Worm (Caenorhabditis elegans) whole organism, L3 larva: ENCODE measurements around the gene aka-1.

Experiments
- R02D3.7 ChIP-seq: fragments of 150-350 bp; optimal IDR thresholded peaks from 2 replicates; lab custom pipeline; 2014; ENCODE audit warnings: missing biosample characterization, missing genetic modification characterization
- aly-2 ChIP-seq: fragments of 150-350 bp; optimal IDR thresholded peaks from 2 replicates; lab custom pipeline; 2014; ENCODE audit warnings: missing biosample characterization, missing genetic modification characterization
- ama-1 ChIP-seq: fragments of 150-350 bp; optimal IDR thresholded peaks from 2 replicates; lab custom pipeline; 2018
- ceh-16 ChIP-seq: sonication (generic microtip); optimal IDR thresholded peaks from 2 replicates; lab custom pipeline; 2017; ENCODE audit warnings: missing biosample characterization, missing genetic modification characterization
- ceh-28 ChIP-seq: fragments of 150-350 bp; optimal IDR thresholded peaks from 2 replicates; lab custom pipeline; 2014; ENCODE audit warnings: missing biosample characterization, missing genetic modification reagents, missing genetic modification characterization
- ceh-82 ChIP-seq: fragments of 150-350 bp; optimal IDR thresholded peaks from 2 replicates; lab custom pipeline; 2014; ENCODE audit warnings: missing biosample characterization, missing genetic modification characterization
- ceh-9 ChIP-seq: sonication (generic microtip); optimal IDR thresholded peaks from 2 replicates; lab custom pipeline; 2018; ENCODE audit warnings: missing biosample characterization, missing genetic modification characterization
- egl-5 ChIP-seq: fragments of 150-350 bp; optimal IDR thresholded peaks from 2 replicates; lab custom pipeline; 2017; ENCODE audit warnings: missing biosample characterization, missing genetic modification reagents, missing genetic modification characterization, inconsistent platforms
- elt-2 ChIP-seq: sonication (generic microtip); optimal IDR thresholded peaks from 2 replicates; lab custom pipeline; 2016; ENCODE audit warnings: missing genetic modification reagents, mild to moderate bottlenecking, missing genetic modification characterization, missing compliant biosample characterization
- fkh-10 ChIP-seq: sonication (generic microtip); optimal IDR thresholded peaks from 2 replicates; lab custom pipeline; 2017; ENCODE audit warnings: missing biosample characterization, missing genetic modification reagents, missing genetic modification characterization
- fkh-2 ChIP-seq: fragments of 150-350 bp; optimal IDR thresholded peaks from 2 replicates; lab custom pipeline; 2014; ENCODE audit warnings: missing biosample characterization, missing genetic modification reagents, missing genetic modification characterization
- fos-1 ChIP-seq: fragments of 150-350 bp; optimal IDR thresholded peaks from 2 replicates; lab custom pipeline; 2014; ENCODE audit warnings: missing biosample characterization, missing genetic modification characterization
- lin-15B ChIP-seq: fragments of 150-350 bp; optimal IDR thresholded peaks from 2 replicates; lab custom pipeline; 2014; ENCODE audit warnings: missing biosample characterization, missing genetic modification characterization
- lin-39 ChIP-seq: fragments of 150-350 bp; optimal IDR thresholded peaks from 2 replicates; lab custom pipeline; 2018; ENCODE audit warnings: missing biosample characterization, missing genetic modification reagents, missing genetic modification characterization
- mml-1 ChIP-seq: fragments of 150-350 bp; sonication (generic microtip); optimal IDR thresholded peaks from 3 replicates; lab custom pipeline; 2014; ENCODE audit warnings: missing biosample characterization, missing genetic modification characterization
- nfya-1 ChIP-seq: sonication (generic microtip); optimal IDR thresholded peaks from 2 replicates; lab custom pipeline; 2017; ENCODE audit warnings: missing genetic modification characterization, mild to moderate bottlenecking, missing compliant biosample characterization, antibody characterized with exemption, moderate library complexity; ENCODE audit not compliant: insufficient read depth
- nhr-12 ChIP-seq: fragments of 150-350 bp; optimal IDR thresholded peaks from 2 replicates; lab custom pipeline; 2014; ENCODE audit warnings: missing biosample characterization, missing genetic modification characterization
- nhr-23 ChIP-seq: fragments of 150-350 bp; optimal IDR thresholded peaks from 2 replicates; lab custom pipeline; 2014; ENCODE audit warnings: missing biosample characterization, missing genetic modification reagents, missing genetic modification characterization
- nhr-25 ChIP-seq: sonication (generic microtip); optimal IDR thresholded peaks from 2 replicates; lab custom pipeline; 2017; ENCODE audit warnings: missing biosample characterization, missing genetic modification characterization
- nhr-43 ChIP-seq: sonication (generic microtip); optimal IDR thresholded peaks from 2 replicates; lab custom pipeline; 2016; ENCODE audit warnings: mild to moderate bottlenecking, missing genetic modification characterization, missing compliant biosample characterization; ENCODE audit not compliant: poor library complexity, severe bottlenecking
- nhr-76 ChIP-seq: fragments of 150-350 bp; sonication (generic microtip); optimal IDR thresholded peaks from 5 replicates; lab custom pipeline; 2014; ENCODE audit warnings: missing biosample characterization, missing genetic modification characterization
- nhr-77 ChIP-seq: fragments of 150-350 bp; optimal IDR thresholded peaks from 2 replicates; lab custom pipeline; 2014; ENCODE audit warnings: missing biosample characterization, missing genetic modification characterization
- pha-4 ChIP-seq: fragments of 150-350 bp; optimal IDR thresholded peaks from 2 replicates; lab custom pipeline; 2014; ENCODE audit warnings: missing biosample characterization, missing genetic modification reagents, missing genetic modification characterization
- pqm-1 ChIP-seq: fragments of 150-350 bp; optimal IDR thresholded peaks from 2 replicates; lab custom pipeline; 2017; ENCODE audit warnings: missing biosample characterization, missing genetic modification characterization, inconsistent platforms
- skn-1 ChIP-seq: fragments of 150-350 bp; optimal IDR thresholded peaks from 2 replicates; lab custom pipeline; 2014; ENCODE audit warnings: missing biosample characterization, missing genetic modification characterization
- snpc-4 ChIP-seq: fragments of 150-350 bp; optimal IDR thresholded peaks from 2 replicates; lab custom pipeline; 2014; ENCODE audit warnings: missing biosample characterization, missing genetic modification characterization
- unc-39 ChIP-seq: sonication (generic microtip); optimal IDR thresholded peaks from 4 replicates; lab custom pipeline; 2017; ENCODE audit warnings: missing biosample characterization, missing genetic modification characterization
- unc-62 ChIP-seq: fragments of 150-350 bp; sonication (generic microtip); optimal IDR thresholded peaks from 4 replicates; lab custom pipeline; 2014; ENCODE audit warnings: missing biosample characterization, missing genetic modification reagents, missing genetic modification characterization
- zag-1 ChIP-seq: fragments of 150-350 bp; optimal IDR thresholded peaks from 2 replicates; lab custom pipeline; 2014; ENCODE audit warnings: missing biosample characterization, missing genetic modification characterization
- ztf-11 ChIP-seq: fragments of 150-350 bp; optimal IDR thresholded peaks from 2 replicates; lab custom pipeline; 2014; ENCODE audit warnings: missing biosample characterization, missing genetic modification characterization

The aka-1 gene

ce11 chrII:7465519-7465918, 12.8 kb downstream of the aka-1 start, which contains the start of gene sro-1:
Gene sro-1, minus strand, starts transcription at chrII:7465619.
- TF ChIP-seq fos-1 (tag; lab: Kevin White, UChicago): no peak
- TF ChIP-seq ceh-9 (tag; lab: Kevin White, UChicago): no peak
- TF ChIP-seq nhr-77 (tag; lab: Kevin White, UChicago): no peak
- no peak for TF ChIP-seq mml-1 (tag; lab: Kevin White, UChicago)
- TF ChIP-seq R02D3.7 (tag; lab: Kevin White, UChicago): no peak
- TF ChIP-seq ztf-11 (tag; lab: Kevin White, UChicago): no peak
- TF ChIP-seq ama-1: no peak
- no peak for TF ChIP-seq ceh-28 (tag; lab: Kevin White, UChicago)

ce11 chrII:7459205-7459604, 19.1 kb downstream of the aka-1 start, which contains the start of gene D1022.2:
Gene D1022.2, plus strand, starts transcription at chrII:7459505.
- TF ChIP-seq nhr-25 (tag; lab: Kevin White, UChicago) (no peak), aly-2 (no peak), fos-1 (tag; lab: Kevin White, UChicago) (no peak), unc-39 (tag; lab: Kevin White, UChicago) (no peak), nhr-43 (tag; lab: Kevin White, UChicago) (no peak)
- TF ChIP-seq, all 47 proteins: peak for 0

DNA sequence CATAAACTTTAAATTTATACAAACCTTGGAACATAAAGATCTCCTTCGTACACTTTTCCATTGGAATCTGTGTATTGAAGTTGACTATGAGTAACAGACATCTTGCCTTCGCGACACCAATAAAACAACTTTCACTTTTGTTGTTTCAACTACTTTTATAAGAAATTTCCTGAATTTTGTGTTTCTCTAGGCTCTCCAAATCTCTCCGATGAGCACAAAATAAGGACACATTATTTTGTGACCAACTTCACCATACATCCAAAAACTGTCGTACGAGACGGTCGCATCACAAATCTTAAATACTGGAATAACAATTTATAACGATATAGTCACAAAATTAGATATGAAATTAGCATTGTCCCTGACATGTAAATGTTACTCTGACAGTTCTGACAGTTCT, 19.6 kb downstream of the aka-1 start, which contains the start of gene D1022.5:
D1022.5 (minus strand) TSS at position 101 of the 400 bp plus-strand sequence.
- TF ChIP-seq zag-1 (tag; lab: Kevin White, UChicago) (no peak), fkh-2 (tag; lab: Kevin White, UChicago) (no peak), ceh-82 (tag; lab: Kevin White, UChicago) (no peak), nhr-23 (tag; lab: Kevin White, UChicago) (no peak), unc-62 (GFP tag; lab: Kevin White, UChicago) (no peak), fos-1 (tag; lab: Kevin White, UChicago) (no peak), egl-5 (tag; lab: Kevin White, UChicago) (no peak), lin-15B (tag; lab: Kevin White, UChicago) (no peak), nhr-43 (tag; lab: Kevin White, UChicago) (no peak)
- TF ChIP-seq, all 47 proteins: peak for 0

DNA sequence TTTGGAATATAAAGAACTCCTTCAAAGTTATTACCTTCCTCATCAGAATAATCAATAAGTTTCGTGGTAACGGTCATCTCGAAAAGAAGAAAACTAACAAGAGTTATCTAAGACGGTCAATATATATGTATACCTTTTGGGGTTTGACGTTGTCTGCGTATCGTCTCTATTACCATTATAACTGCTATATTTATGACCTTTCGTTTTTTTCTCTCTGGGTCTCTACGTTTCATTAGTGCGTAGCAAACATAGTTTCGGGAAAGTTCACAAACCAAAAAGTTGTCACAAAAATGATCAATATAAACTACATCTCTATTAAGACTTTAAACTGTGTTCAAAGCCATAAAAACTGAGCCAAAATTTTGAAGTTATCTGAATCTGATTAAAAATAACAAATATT, 21.1 kb downstream of the aka-1 start, which contains the start of gene D1022.4:
D1022.4 (minus strand) TSS at position 83 of the 400 bp plus-strand sequence.
- no peak for TF ChIP-seq fos-1 (tag; lab: Kevin White, UChicago)
- TF ChIP-seq nhr-23 (tag; lab: Kevin White, UChicago): peak; percentile 13
- no peak for TF ChIP-seq ceh-9 (tag; lab: Kevin White, UChicago)
- peak; percentile 42 for TF ChIP-seq elt-2 (tag; lab: Kevin White, UChicago)
- TF ChIP-seq nhr-76 (tag; lab: Kevin White, UChicago): no peak
- peak; percentile 22 for TF ChIP-seq ceh-28 (tag; lab: Kevin White, UChicago)
- TF ChIP-seq pha-4: peak; percentile 70
- TF ChIP-seq pqm-1 (tag; lab: Kevin White, UChicago): peak; percentile 4

DNA sequence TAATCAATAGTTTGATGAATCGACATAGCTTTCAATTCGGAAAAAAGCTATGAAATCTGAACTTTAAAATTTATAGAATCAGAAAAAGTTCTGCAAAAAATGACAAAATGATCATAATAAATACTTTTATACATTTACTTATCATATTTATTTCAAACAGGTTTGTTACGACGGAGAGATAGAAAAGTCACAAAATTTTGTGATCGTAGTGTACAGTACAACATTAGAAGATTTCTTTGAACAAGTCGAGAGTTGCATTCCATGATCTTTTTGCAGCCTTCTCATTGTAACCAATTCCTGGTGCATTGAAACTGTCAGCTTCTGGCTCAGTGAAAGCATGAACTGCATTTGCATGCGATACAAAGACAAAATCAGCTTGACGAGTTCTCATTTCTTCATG, 22.2 kb downstream of the aka-1 start, which contains the start of gene D1022.3:
D1022.3 (minus strand) TSS at position 101 of the 400 bp plus-strand sequence.
- no peak for TF ChIP-seq snpc-4 (tag; lab: Kevin White, UChicago)
- no peak for TF ChIP-seq fos-1 (tag; lab: Kevin White, UChicago)
- TF ChIP-seq ceh-9 (tag; lab: Kevin White, UChicago): no peak
- no peak for TF ChIP-seq lin-15B (tag; lab: Kevin White, UChicago)
- no peak for TF ChIP-seq ztf-11 (tag; lab: Kevin White, UChicago)
- no peak for TF ChIP-seq pqm-1 (tag; lab: Kevin White, UChicago)
- no peak for TF ChIP-seq fkh-10
- TF ChIP-seq skn-1 (tag; lab: Kevin White, UChicago): no peak
- TF ChIP-seq nhr-25 (tag; lab: Kevin White, UChicago): no peak
- no peak for TF ChIP-seq nhr-12 (tag; lab: Kevin White, UChicago)
- no peak for TF ChIP-seq elt-2 (tag; lab: Kevin White, UChicago)
- TF ChIP-seq nfya-1 (tag; lab: Kevin White, UChicago): no peak
- no peak for TF ChIP-seq ceh-16 (tag; lab: Kevin White, UChicago)
- TF ChIP-seq zag-1 (tag; lab: Kevin White, UChicago): no peak
- TF ChIP-seq lin-39 (tag; lab: Kevin White, UChicago): no peak
- TF ChIP-seq mml-1 (tag; lab: Kevin White, UChicago): no peak
